Worm (Caenorhabditis elegans) whole organism, early embryonic: ENCODE data around the gene irld-38.
"Not testable (repeated sequence)": the region's sequence is repeated elsewhere in the genome, so short reads cannot be mapped to it uniquely, and the experiment has no call there.

ENCODE experiments used
- scrt-1 ChIP-seq: fragments of 200-800 bp; sonication (Bioruptor generic); IDR thresholded peaks from 2 replicates; pipeline ENCODE4 v1.3.6; 2022; ENCODE audit warnings: missing genetic modification characterization, missing compliant biosample characterization
- tra-4 ChIP-seq: sonication (generic microtip); optimal IDR thresholded peaks from 2 replicates; lab custom pipeline; 2017; ENCODE audit warnings: missing genetic modification characterization, missing compliant biosample characterization

DNA sequence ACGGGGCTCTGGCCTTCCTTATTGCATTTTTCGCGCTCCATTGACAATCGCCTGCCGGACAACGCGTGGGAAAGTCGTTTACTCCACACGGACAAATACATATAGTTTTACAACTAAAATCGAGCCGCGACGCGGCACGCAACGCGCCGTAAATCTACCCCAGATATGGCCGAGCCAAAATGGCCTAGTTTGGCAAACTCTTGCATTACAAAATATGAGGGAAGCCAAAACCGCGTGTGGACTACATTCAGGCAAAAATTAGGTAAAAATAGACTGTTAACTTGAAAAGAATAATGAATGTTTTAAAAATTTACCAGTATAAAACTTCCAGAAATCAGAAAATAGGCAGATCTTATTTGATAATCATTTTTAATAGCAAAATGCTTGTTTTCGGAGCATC is 32.2 kb upstream of the irld-38 start, which contains the start of gene srt-16:
- TF ChIP-seq scrt-1 (GFP tag; lab: Robert Waterston, UW); tra-4 (tag; lab: Kevin White, UChicago): not testable (repeated sequence)
